Worm (Caenorhabditis elegans): ENCODE data around the gene dhgd-1.

Gene dhgd-1

DNA sequence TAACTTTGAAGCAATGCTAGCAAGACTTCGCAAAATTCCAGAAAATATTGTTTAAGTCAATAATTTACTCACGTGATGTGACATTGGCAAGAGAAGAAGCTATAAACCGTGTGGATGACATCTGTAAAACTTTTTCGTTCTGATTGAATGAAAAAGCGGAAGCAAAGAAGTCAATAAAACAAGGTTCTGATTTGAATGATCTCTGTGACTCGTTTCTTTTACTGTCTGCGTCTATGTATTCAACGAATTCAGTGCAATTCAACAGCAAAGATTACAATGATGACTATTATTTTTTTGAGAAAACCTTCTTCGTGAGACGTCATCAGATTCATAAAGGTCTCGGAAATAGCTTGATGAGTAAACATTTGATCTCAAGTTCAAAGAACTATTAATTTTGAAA is 59.0 kb downstream of the dhgd-1 start, which contains the start of gene hacl-1 (continued):
- TF ChIP-seq ceh-62 (tag; optimal IDR thresholded peaks at IDR 0.05) (no peak), mep-1 (tag; optimal IDR thresholded peaks at IDR 0.05) (peak; percentile 41), ztf-11 (tag; optimal IDR thresholded peaks at IDR 0.05) (no peak), daf-16 (GFP tag; optimal IDR thresholded peaks at IDR 0.05) (no peak), daf-16 (tag; optimal IDR thresholded peaks at IDR 0.05) (peak; percentile 19), zfp-2 (tag; optimal IDR thresholded peaks at IDR 0.05) (no peak), rbr-2 (tag; optimal IDR thresholded peaks at IDR 0.05) (no peak), daf-12 (tag; optimal IDR thresholded peaks at IDR 0.05) (no peak), egl-27 (tag; optimal IDR thresholded peaks at IDR 0.05) (no peak), unc-130 (GFP tag; optimal IDR thresholded peaks at IDR 0.05) (no peak), nhr-28 (tag; optimal IDR thresholded peaks at IDR 0.05) (peak; percentile 46), skn-1 (tag; optimal IDR thresholded peaks at IDR 0.05) (no peak), lin-1 (GFP tag; IDR thresholded peaks at IDR 0.05) (no peak), ces-1 (GFP tag; optimal IDR thresholded peaks at IDR 0.05) (no peak), mes-2 (tag; optimal IDR thresholded peaks at IDR 0.05; ENCODE audit: poor library complexity, severe bottlenecking) (peak; percentile 34), dmd-9 (GFP tag; IDR thresholded peaks at IDR 0.05) (no peak), mxl-3 (GFP tag; optimal IDR thresholded peaks at IDR 0.05) (no peak), T26A8.4 (GFP tag; IDR thresholded peaks at IDR 0.05) (no peak), ztf-7 (tag; optimal IDR thresholded peaks at IDR 0.05) (no peak), nhr-42 (GFP tag; IDR thresholded peaks at IDR 0.05) (no peak), attf-4 (tag; optimal IDR thresholded peaks at IDR 0.05) (no peak), arid-1 (GFP tag; conservative IDR thresholded peaks at IDR 0.05) (no peak), mxl-2 (GFP tag; conservative IDR thresholded peaks at IDR 0.05) (no peak), gei-8 (GFP tag; optimal IDR thresholded peaks at IDR 0.05) (no peak), ctbp-1 (GFP tag; IDR thresholded peaks at IDR 0.05) (no peak), egl-43 (GFP tag; IDR thresholded peaks at IDR 0.05) (no peak), hif-1 (tag; optimal IDR thresholded peaks at IDR 0.05) (no peak), hmg-1.1 (GFP tag; IDR thresholded peaks at IDR 0.05) (0 out of 2 replicates have a peak, but pooled peaks have one; percentile 7), ZK546.5 (tag; optimal IDR thresholded peaks at IDR 0.05) (no peak), duxl-1 (tag; optimal IDR thresholded peaks at IDR 0.05; ENCODE audit: poor library complexity) (no peak), lin-15B (tag; optimal IDR thresholded peaks at IDR 0.05) (no peak), vab-7 (GFP tag; IDR thresholded peaks at IDR 0.05) (no peak), pqm-1 (tag; optimal IDR thresholded peaks at IDR 0.05) (no peak), snpc-1.2 (GFP tag; IDR thresholded peaks at IDR 0.05) (no peak), saeg-2 (GFP tag; IDR thresholded peaks at IDR 0.05) (no peak), snpc-4 (tag; optimal IDR thresholded peaks at IDR 0.05) (no peak), hlh-30 (tag; optimal IDR thresholded peaks at IDR 0.05; ENCODE audit: insufficient read depth) (peak; percentile 43), mdt-29 (GFP tag; IDR thresholded peaks at IDR 0.05) (no peak), nhr-102 (tag; optimal IDR thresholded peaks at IDR 0.05) (peak; percentile 28), madf-5 (GFP tag; IDR thresholded peaks at IDR 0.05) (no peak), ZK337.2 (GFP tag; IDR thresholded peaks at IDR 0.05) (no peak), Y5F2A.4 (GFP tag; optimal IDR thresholded peaks at IDR 0.05) (no peak), dmd-6 (GFP tag; IDR thresholded peaks at IDR 0.05) (peak; percentile 64), cey-2 (tag; optimal IDR thresholded peaks at IDR 0.05; ENCODE audit: borderline replicate concordance, insufficient read depth) (no peak), D1046.2 (GFP tag; IDR thresholded peaks at IDR 0.05) (no peak), nhr-111 (GFP tag; optimal IDR thresholded peaks at IDR 0.05) (no peak), spr-1 (tag; optimal IDR thresholded peaks at IDR 0.05) (no peak), ceh-82 (tag; optimal IDR thresholded peaks at IDR 0.05) (no peak), set-16 (GFP tag; IDR thresholded peaks at IDR 0.05) (no peak), spr-3 (GFP tag; optimal IDR thresholded peaks at IDR 0.05) (no peak), nhr-25 (tag; optimal IDR thresholded peaks at IDR 0.05; ENCODE audit: borderline replicate concordance, insufficient read depth) (peak; percentile 1), F44E2.7 (GFP tag; IDR thresholded peaks at IDR 0.05) (no peak)
